Fruit fly (Drosophila melanogaster): ENCODE measurements around the gene klg.

DNA sequence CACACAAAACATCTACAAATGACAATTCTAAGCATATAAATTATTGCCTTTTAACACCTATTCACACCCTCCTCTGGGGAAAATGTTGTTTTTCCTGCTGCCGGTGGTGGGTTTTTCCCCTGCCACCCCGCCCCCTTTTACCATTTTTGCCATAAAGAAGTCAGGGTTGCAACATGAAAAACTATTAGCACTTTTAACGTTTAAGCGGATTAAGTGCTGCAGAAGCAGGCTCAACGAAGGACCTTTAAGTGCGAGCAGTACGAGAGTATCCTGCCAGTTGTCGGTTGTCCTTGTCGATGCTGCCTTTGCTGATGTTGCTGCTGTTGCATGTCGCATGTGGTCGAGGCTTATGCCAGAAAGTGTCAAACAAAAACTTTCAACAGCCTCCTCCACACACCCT, 3.7 kb upstream of the klg start:
- TF ChIP-seq CG14711 (tag; optimal IDR thresholded peaks at IDR 0.05) (no peak), cnc (optimal IDR thresholded peaks at IDR 0.05) (no peak), bab1 (GFP tag; optimal IDR thresholded peaks at IDR 0.05) (no peak), CG11617 (GFP tag; optimal IDR thresholded peaks at IDR 0.05) (no peak), CG1620 (GFP tag; optimal IDR thresholded peaks at IDR 0.05) (no peak), tj (GFP tag; optimal IDR thresholded peaks at IDR 0.05) (no peak), pad (GFP tag; optimal IDR thresholded peaks at IDR 0.05) (no peak), ovo (GFP tag; optimal IDR thresholded peaks at IDR 0.05) (no peak), CG5204 (GFP tag; optimal IDR thresholded peaks at IDR 0.05) (no peak), kay (GFP tag; ENCODE audit: borderline replicate concordance) (no peak)
